Worm (Caenorhabditis elegans): ENCODE measurements around the gene mpc-1.

ce11 chrIII:4412108-4413009 is 898 bp upstream of the mpc-1 start:
- TF ChIP-seq med-1 (GFP tag; optimal IDR thresholded peaks at IDR 0.05; ENCODE audit: insufficient read depth) (no peak), T22C8.4 (GFP tag; IDR thresholded peaks at IDR 0.05) (no peak)
